Worm (Caenorhabditis elegans): ENCODE data around the gene exc-13.
A peak's percentile ranks its signal among the peaks of the same experiment; 100 is the strongest.
"Not testable (repeated sequence)": the region's sequence is repeated elsewhere in the genome, so short reads cannot be mapped to it uniquely, and the experiment has no call there.

exc-13 gene

ce11 chrV:7326928-7327327, 38.1 kb upstream of the exc-13 start, which contains the start of gene F10G2.4 (continued):
- no peak for TF ChIP-seq tag-97 (GFP tag; IDR thresholded peaks at IDR 0.05)

- TF ChIP-seq unc-62 (GFP tag; optimal IDR thresholded peaks at IDR 0.05 in 1 of 2) = peak in 1 of 2 experiments; percentile 43
- no peak for TF ChIP-seq unc-62 (tag; optimal IDR thresholded peaks at IDR 0.05)
- no peak for TF ChIP-seq tra-1 (GFP tag; IDR thresholded peaks at IDR 0.05)
- no peak for TF ChIP-seq jun-1 (tag; optimal IDR thresholded peaks at IDR 0.05)
Observed at ce11 chrV:7328092-7328491, 37.0 kb upstream of the exc-13 start, which contains the start of gene clec-7. TSS of gene clec-7 (plus strand) at chrV:7328392.

- no peak for TF ChIP-seq T20F7.1 (GFP tag; optimal IDR thresholded peaks at IDR 0.05)
- TF ChIP-seq gei-8 (GFP tag; optimal IDR thresholded peaks at IDR 0.05) = no peak
- TF ChIP-seq dmd-8 (GFP tag; IDR thresholded peaks at IDR 0.05) = no peak
- no peak for TF ChIP-seq arid-1 (GFP tag; conservative IDR thresholded peaks at IDR 0.05)
- TF ChIP-seq lin-39 (tag; optimal IDR thresholded peaks at IDR 0.05) = no peak
- TF ChIP-seq jun-1 (tag; optimal IDR thresholded peaks at IDR 0.05) = no peak
- TF ChIP-seq spr-3 (GFP tag; optimal IDR thresholded peaks at IDR 0.05) = no peak
- TF ChIP-seq zfp-2 (tag; optimal IDR thresholded peaks at IDR 0.05) = no peak
- TF ChIP-seq ceh-20 (GFP tag; IDR thresholded peaks at IDR 0.05) = no peak
- TF ChIP-seq nhr-77 (tag; optimal IDR thresholded peaks at IDR 0.05) = no peak
- TF ChIP-seq mdt-29 (GFP tag; IDR thresholded peaks at IDR 0.05) = no peak
- TF ChIP-seq fkh-10 (GFP tag; optimal IDR thresholded peaks at IDR 0.05) = no peak
- TF ChIP-seq lim-7 (GFP tag; IDR thresholded peaks at IDR 0.05) = no peak
- no peak for TF ChIP-seq madf-9 (GFP tag; conservative IDR thresholded peaks at IDR 0.05)
- no peak for TF ChIP-seq F49E8.2 (tag; optimal IDR thresholded peaks at IDR 0.05; ENCODE audit: borderline replicate concordance)
- no peak for TF ChIP-seq unc-62 (GFP tag; optimal IDR thresholded peaks at IDR 0.05 in 1 of 2)
- TF ChIP-seq unc-62 (tag; optimal IDR thresholded peaks at IDR 0.05) = no peak
- no peak for TF ChIP-seq F37D6.2 (tag; optimal IDR thresholded peaks at IDR 0.05)
- TF ChIP-seq lin-15B (tag; optimal IDR thresholded peaks at IDR 0.05) = no peak
Observed at ce11 chrV:7330868-7331267, 34.2 kb upstream of the exc-13 start, which contains the start of gene F10G2.2. TSS of gene F10G2.2 (plus strand) at chrV:7331168.

- TF ChIP-seq aha-1 (tag) (peak; percentile 72), nhr-10 (tag; optimal IDR thresholded peaks at IDR 0.05) (no peak), nhr-77 (tag; optimal IDR thresholded peaks at IDR 0.05) (no peak), unc-62 (GFP tag; optimal IDR thresholded peaks at IDR 0.05 in 1 of 2) (peak in 1 of 2 experiments; percentile 43), unc-62 (tag; optimal IDR thresholded peaks at IDR 0.05) (no peak), ztf-7 (tag; optimal IDR thresholded peaks at IDR 0.05) (no peak)
Observed at ce11 chrV:7332253-7332652, 32.8 kb upstream of the exc-13 start, which contains the start of gene F10G2.1. TSS of gene F10G2.1 (plus strand) at chrV:7332553.

ce11 chrV:7337218-7337617, 27.8 kb upstream of the exc-13 start, which contains the start of gene F10G2.7:
TSS of gene F10G2.7 (minus strand) at chrV:7337318.
- not testable (repeated sequence) for TF ChIP-seq nhr-48 (tag; optimal IDR thresholded peaks at IDR 0.05); zip-11 (GFP tag; IDR thresholded peaks at IDR 0.05); F49E8.2 (tag; optimal IDR thresholded peaks at IDR 0.05; ENCODE audit: borderline replicate concordance)

- TF ChIP-seq F37D6.2 (tag; optimal IDR thresholded peaks at IDR 0.05) (no peak), ceh-62 (tag; optimal IDR thresholded peaks at IDR 0.05) (no peak), nhr-25 (tag; optimal IDR thresholded peaks at IDR 0.05; ENCODE audit: borderline replicate concordance, insufficient read depth) (no peak), nhr-77 (tag; optimal IDR thresholded peaks at IDR 0.05) (no peak), ZK337.2 (GFP tag; IDR thresholded peaks at IDR 0.05) (no peak), F26F4.8 (GFP tag; conservative IDR thresholded peaks at IDR 0.05) (no peak), hlh-30 (tag; optimal IDR thresholded peaks at IDR 0.05; ENCODE audit: insufficient read depth) (no peak), nhr-6 (tag; optimal IDR thresholded peaks at IDR 0.05) (no peak), madf-5 (GFP tag; IDR thresholded peaks at IDR 0.05) (no peak), egl-43 (GFP tag; IDR thresholded peaks at IDR 0.05) (no peak), madf-9 (GFP tag; conservative IDR thresholded peaks at IDR 0.05) (no peak)
Observed at ce11 chrV:7339831-7340230, 25.2 kb upstream of the exc-13 start, which contains the start of gene srh-187. TSS of gene srh-187 (minus strand) at chrV:7339931.
